Worm (Caenorhabditis elegans) whole organism, L4/young adult: Measurements from ENCODE around the gene C56G2.5.

ENCODE experiments used
- dao-5 ChIP-seq: sonication (generic microtip); optimal IDR thresholded peaks from 2 replicates; lab custom pipeline; 2016; ENCODE audit warnings: missing genotype, missing genetic modification characterization, moderate library complexity, missing compliant biosample characterization
- him-1 ChIP-seq: sonication (generic microtip); optimal IDR thresholded peaks from 2 replicates; lab custom pipeline; 2016; ENCODE audit warnings: missing genotype, missing genetic modification reagents, missing genetic modification characterization, missing compliant biosample characterization

DNA sequence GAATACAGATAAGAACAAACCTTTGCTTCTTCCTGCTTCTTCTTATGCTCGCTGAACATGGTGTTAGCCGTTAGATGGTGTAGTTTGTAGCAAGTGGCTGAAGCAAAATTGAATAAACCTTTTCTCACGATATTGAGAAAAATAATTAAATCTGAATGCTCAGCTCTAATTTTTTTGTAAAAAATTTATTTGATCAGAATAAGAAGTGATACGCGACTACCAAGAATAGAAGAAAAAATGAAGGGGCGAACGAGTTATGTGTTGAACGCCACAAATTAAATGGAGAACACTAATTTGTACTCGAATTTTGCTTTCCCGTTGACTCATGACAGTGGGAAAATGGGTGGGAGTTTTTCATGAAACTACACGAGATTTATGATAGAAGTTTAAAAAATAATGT lies 19.2 kb upstream of the C56G2.5 start, which contains the start of gene C56G2.9:
- TF ChIP-seq dao-5 (tag; lab: Kevin White, UChicago): no peak
- no peak for TF ChIP-seq him-1 (tag; lab: Kevin White, UChicago)
